Worm (Caenorhabditis elegans) whole organism, L1 larva: ENCODE measurements around the gene C39D10.7.
A peak's percentile ranks its signal among the peaks of the same experiment; 100 is the strongest.

Experiments
- Y116A8C.19 ChIP-seq: sonication (generic microtip); optimal IDR thresholded peaks from 2 replicates; lab custom pipeline; 2016; ENCODE audit warnings: missing compliant biosample characterization, missing genetic modification characterization, borderline replicate concordance
- aha-1 ChIP-seq: fragments of 150-350 bp; optimal IDR thresholded peaks from 2 replicates; lab custom pipeline; 2014; ENCODE audit warnings: missing biosample characterization, missing genetic modification characterization
- aly-2 ChIP-seq: fragments of 150-350 bp; optimal IDR thresholded peaks from 2 replicates; lab custom pipeline; 2014; ENCODE audit warnings: missing biosample characterization, missing genetic modification characterization
- blmp-1 ChIP-seq: fragments of 150-350 bp; optimal IDR thresholded peaks from 2 replicates; lab custom pipeline; 2014; ENCODE audit warnings: missing biosample characterization, missing genetic modification characterization
- ceh-82 ChIP-seq, 3 experiments: fragments of 150-350 bp in 1 of 3; sonication (generic microtip) in 2 of 3; optimal IDR thresholded peaks; 2 replicates each; lab custom pipeline; 2014 to 2017; ENCODE audit warnings: missing biosample characterization in 3 of 3, missing genetic modification characterization in 3 of 3
- ceh-90 ChIP-seq: sonication (generic microtip); optimal IDR thresholded peaks from 2 replicates; lab custom pipeline; 2016; ENCODE audit warnings: missing genetic modification characterization, missing compliant biosample characterization
- efl-1 ChIP-seq, 4 experiments: fragments of 150-350 bp; optimal IDR thresholded peaks in 3 of 4; peaks in 1 of 4; 1 replicate in 1 of 4; 2 replicates in 3 of 4; lab custom pipeline; 2014; ENCODE audit warnings: missing biosample characterization in 2 of 4, missing genetic modification characterization in 2 of 4, missing genetic modification reagents in 2 of 4
- elt-3 ChIP-seq, 6 experiments: fragments of 150-350 bp in 1 of 6; sonication (generic microtip); optimal IDR thresholded peaks; 2 replicates each; lab custom pipeline; 2017 to 2018; ENCODE audit warnings: missing biosample characterization in 6 of 6, missing genetic modification characterization in 6 of 6, inconsistent platforms in 1 of 6
- fkh-4 ChIP-seq: sonication (generic microtip); optimal IDR thresholded peaks from 2 replicates; lab custom pipeline; 2016; ENCODE audit warnings: missing compliant biosample characterization, missing genetic modification characterization, borderline replicate concordance
- fkh-8 ChIP-seq: sonication (generic microtip); optimal IDR thresholded peaks from 2 replicates; lab custom pipeline; 2016; ENCODE audit warnings: mild to moderate bottlenecking, missing genetic modification characterization, missing compliant biosample characterization
- fos-1 ChIP-seq: fragments of 150-350 bp; optimal IDR thresholded peaks from 2 replicates; lab custom pipeline; 2014; ENCODE audit warnings: missing biosample characterization, missing genetic modification characterization
- lin-14 ChIP-seq: fragments of 200-800 bp; sonication (Bioruptor generic); optimal IDR thresholded peaks from 2 replicates; lab custom pipeline; 2018; ENCODE audit warnings: mild to moderate bottlenecking, missing genetic modification characterization, moderate library complexity, missing compliant biosample characterization
- lin-39 ChIP-seq: fragments of 150-350 bp; optimal IDR thresholded peaks from 2 replicates; lab custom pipeline; 2014; ENCODE audit warnings: missing biosample characterization, missing genetic modification reagents, missing genetic modification characterization
- mab-9 ChIP-seq: fragments of 200-800 bp; sonication (Bioruptor generic); IDR thresholded peaks from 2 replicates; pipeline ENCODE4 v1.3.6; 2022; ENCODE audit warnings: missing genetic modification reagents, missing genetic modification characterization, missing compliant biosample characterization
- mdl-1 ChIP-seq, 2 experiments: fragments of 150-350 bp; optimal IDR thresholded peaks; 2 replicates each; lab custom pipeline; 2014 to 2017; ENCODE audit warnings: missing biosample characterization in 2 of 2, missing genetic modification characterization in 2 of 2, inconsistent platforms in 1 of 2
- mef-2 ChIP-seq: fragments of 150-350 bp; optimal IDR thresholded peaks from 2 replicates; lab custom pipeline; 2014; ENCODE audit warnings: missing biosample characterization, missing genetic modification characterization
- nhr-11 ChIP-seq: fragments of 150-350 bp; optimal IDR thresholded peaks from 2 replicates; lab custom pipeline; 2014; ENCODE audit warnings: missing biosample characterization, missing genetic modification characterization
- nhr-12 ChIP-seq: sonication (generic microtip); optimal IDR thresholded peaks from 2 replicates; lab custom pipeline; 2017; ENCODE audit warnings: missing biosample characterization, missing genetic modification characterization
- nhr-19 ChIP-seq: fragments of 200-800 bp; sonication (Bioruptor generic); conservative IDR thresholded peaks from 2 replicates; pipeline ENCODE4 v1.3.6; 2022; ENCODE audit warnings: missing genetic modification characterization, missing compliant biosample characterization
- nhr-20 ChIP-seq: sonication (generic microtip); optimal IDR thresholded peaks from 2 replicates; lab custom pipeline; 2016; ENCODE audit warnings: mild to moderate bottlenecking, missing genetic modification characterization, missing compliant biosample characterization
- nhr-237 ChIP-seq: fragments of 150-350 bp; optimal IDR thresholded peaks from 2 replicates; lab custom pipeline; 2014; ENCODE audit warnings: missing biosample characterization, missing genetic modification characterization
- nhr-28 ChIP-seq: fragments of 150-350 bp; optimal IDR thresholded peaks from 2 replicates; lab custom pipeline; 2014; ENCODE audit warnings: missing biosample characterization, missing genetic modification characterization
- nhr-47 ChIP-seq: sonication (generic microtip); optimal IDR thresholded peaks from 2 replicates; lab custom pipeline; 2016; ENCODE audit warnings: mild to moderate bottlenecking, missing genetic modification characterization, moderate library complexity, missing compliant biosample characterization
- nhr-71 ChIP-seq: sonication (generic microtip); optimal IDR thresholded peaks from 2 replicates; lab custom pipeline; 2016; ENCODE audit warnings: mild to moderate bottlenecking, missing genetic modification characterization, moderate library complexity, missing compliant biosample characterization
- nhr-76 ChIP-seq: sonication (generic microtip); optimal IDR thresholded peaks from 2 replicates; lab custom pipeline; 2017; ENCODE audit warnings: missing biosample characterization, missing genetic modification characterization
- nhr-85 ChIP-seq: sonication (generic microtip); peaks from one replicate; lab custom pipeline; 2016; ENCODE audit warnings: missing genetic modification characterization, inconsistent platforms, missing compliant biosample characterization
- rnt-1 ChIP-seq: sonication (generic microtip); optimal IDR thresholded peaks from 2 replicates; lab custom pipeline; 2016; ENCODE audit warnings: mild to moderate bottlenecking, missing genetic modification characterization, moderate library complexity, missing compliant biosample characterization
- skn-1 ChIP-seq: fragments of 150-350 bp; optimal IDR thresholded peaks from 2 replicates; lab custom pipeline; 2014; ENCODE audit warnings: missing biosample characterization, missing genetic modification characterization
- sox-4 ChIP-seq: sonication (generic microtip); optimal IDR thresholded peaks from 2 replicates; lab custom pipeline; 2016; ENCODE audit warnings: missing genetic modification characterization, missing compliant biosample characterization
- swsn-7 ChIP-seq: sonication (generic microtip); optimal IDR thresholded peaks from 2 replicates; lab custom pipeline; 2016; ENCODE audit warnings: missing genetic modification characterization, missing compliant biosample characterization
- tbx-2 ChIP-seq: sonication (generic microtip); optimal IDR thresholded peaks from 2 replicates; lab custom pipeline; 2016; ENCODE audit warnings: missing genetic modification characterization, missing compliant biosample characterization
- unc-130 ChIP-seq: fragments of 150-350 bp; optimal IDR thresholded peaks from 2 replicates; lab custom pipeline; 2017; ENCODE audit warnings: missing biosample characterization, missing genetic modification characterization, inconsistent platforms
- unc-86 ChIP-seq: sonication (generic microtip); optimal IDR thresholded peaks from 2 replicates; lab custom pipeline; 2016; ENCODE audit warnings: missing genetic modification characterization, missing compliant biosample characterization

C39D10.7 gene

DNA sequence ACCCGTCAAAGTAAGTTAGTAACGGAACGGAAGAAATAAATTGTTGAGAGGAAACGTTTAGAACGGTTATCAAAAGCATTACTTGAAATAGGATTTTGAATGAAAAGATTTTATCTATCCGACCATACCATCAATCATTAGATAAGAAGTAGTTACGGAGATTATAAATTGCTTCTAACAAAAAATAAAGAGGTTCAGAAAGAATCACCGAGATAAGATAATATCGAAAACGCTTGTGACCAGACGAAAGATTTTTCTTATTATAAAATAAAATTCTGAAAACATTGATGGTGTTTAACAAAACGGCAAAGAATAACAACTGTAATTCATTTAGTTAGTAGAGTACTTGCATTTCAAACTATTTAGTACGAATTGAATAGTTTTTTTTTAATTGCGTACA lies 32.9 kb downstream of the C39D10.7 start, which contains the start of gene C39D10.8:
TSS of gene C39D10.8 (minus strand) at position 101 of the 400 bp plus-strand sequence.
- TF ChIP-seq nhr-47 (no peak), lin-14 (GFP tag; lab: Kevin White, UChicago) (peak; percentile 21), elt-3 (tag; optimal IDR thresholded peaks at IDR 0.05; lab: Kevin White, UChicago) (peak in 1 of 6 experiments; percentile 2), blmp-1 (tag; lab: Kevin White, UChicago) (peak; percentile 17), aha-1 (tag; lab: Kevin White, UChicago) (no peak), unc-130 (tag; lab: Kevin White, UChicago) (no peak), rnt-1 (tag; lab: Kevin White, UChicago) (no peak), mdl-1 (tag; optimal IDR thresholded peaks at IDR 0.05; lab: Kevin White, UChicago) (no peak), fkh-8 (tag; lab: Kevin White, UChicago) (no peak), unc-86 (tag; lab: Kevin White, UChicago) (no peak), mef-2 (tag; lab: Kevin White, UChicago) (no peak), nhr-20 (no peak), lin-39 (tag; lab: Kevin White, UChicago) (no peak), aly-2 (tag; lab: Kevin White, UChicago) (no peak), tbx-2 (tag; lab: Kevin White, UChicago) (no peak), nhr-19 (GFP tag; lab: Robert Waterston, UW) (no peak), mab-9 (GFP tag; lab: Robert Waterston, UW) (no peak), fos-1 (tag; lab: Kevin White, UChicago) (no peak), nhr-76 (no peak), skn-1 (tag; lab: Kevin White, UChicago) (no peak), Y116A8C.19 (tag; lab: Kevin White, UChicago) (no peak), sox-4 (tag; lab: Kevin White, UChicago) (no peak), ceh-90 (tag; lab: Kevin White, UChicago) (no peak)
- TF ChIP-seq, all 84 proteins: peak for 3

DNA sequence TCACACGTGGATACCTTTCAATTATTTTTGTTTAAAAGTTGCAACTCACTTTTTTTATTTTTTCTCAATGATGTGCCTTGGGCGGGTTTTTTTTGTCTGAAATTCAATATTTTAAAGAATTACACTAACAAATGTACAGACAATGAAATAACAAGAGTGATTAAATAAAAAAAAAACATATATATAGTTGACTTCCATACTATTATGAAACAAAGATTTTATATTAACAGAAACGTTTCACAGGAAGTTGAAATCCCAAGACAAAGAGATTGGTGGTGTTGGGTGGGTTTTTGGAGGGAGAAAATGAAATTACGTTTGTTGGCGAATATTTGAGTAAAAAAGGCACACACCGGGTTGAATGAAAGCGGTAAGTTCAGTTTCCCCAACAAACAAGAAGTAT lies 37.9 kb downstream of the C39D10.7 start, which contains the start of gene cca-1:
TSS of gene cca-1 (minus strand) at position 101 of the 400 bp plus-strand sequence.
- TF ChIP-seq nhr-28 (tag; lab: Kevin White, UChicago) (no peak), nhr-76 (no peak), aly-2 (tag; lab: Kevin White, UChicago) (no peak), nhr-237 (no peak)

DNA sequence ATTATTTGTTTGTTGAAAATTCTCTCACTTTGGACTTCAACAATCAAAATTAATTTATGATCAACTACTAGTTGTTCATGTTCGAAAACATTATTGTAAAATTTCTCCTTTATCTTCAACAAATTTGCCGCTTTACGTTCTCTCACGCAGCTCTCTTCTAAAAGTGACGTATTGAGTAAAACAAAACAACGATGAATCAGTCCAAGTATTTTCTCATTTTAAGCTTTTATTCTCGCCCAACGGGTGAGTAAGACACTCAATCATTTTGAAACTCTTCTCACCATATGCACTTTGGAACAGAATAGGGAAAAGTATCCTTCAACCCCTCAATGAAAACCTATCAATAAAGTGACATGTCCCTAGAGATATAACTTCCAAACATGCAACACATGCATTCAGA lies 40.4 kb downstream of the C39D10.7 start:
- TF ChIP-seq ceh-82 (tag; optimal IDR thresholded peaks at IDR 0.05; lab: Kevin White, UChicago) (no peak), nhr-12 (no peak), skn-1 (tag; lab: Kevin White, UChicago) (no peak)

DNA sequence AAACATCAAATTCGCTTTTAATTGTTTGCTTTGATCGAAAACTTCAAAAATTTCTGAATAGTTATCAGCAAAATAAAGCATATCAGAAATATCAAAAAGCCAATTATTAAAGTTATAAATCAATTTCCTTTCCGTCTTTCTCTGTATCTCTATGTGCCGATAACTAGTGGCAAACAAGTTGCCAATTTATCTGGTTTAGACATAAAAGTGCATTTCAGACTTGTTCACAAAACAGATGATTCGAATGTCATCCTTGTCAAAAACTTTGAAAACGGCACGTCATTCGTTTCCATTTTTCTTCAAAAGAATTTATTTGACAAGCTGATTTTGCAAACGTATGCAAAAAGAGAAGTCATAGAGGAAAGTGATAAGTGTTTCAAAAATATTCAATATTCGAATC lies 46.4 kb downstream of the C39D10.7 start:
- TF ChIP-seq aha-1 (tag; lab: Kevin White, UChicago): no peak
- no peak for TF ChIP-seq fkh-4
- TF ChIP-seq swsn-7 (tag; lab: Kevin White, UChicago): no peak
- TF ChIP-seq nhr-11: no peak
- TF ChIP-seq nhr-85 (tag; lab: Kevin White, UChicago): no peak

ce11 chrX:7866493-7866892 lies 47.2 kb downstream of the C39D10.7 start:
- TF ChIP-seq lin-39 (tag; lab: Kevin White, UChicago) (no peak), lin-14 (GFP tag; lab: Kevin White, UChicago) (peak; percentile 70), aha-1 (tag; lab: Kevin White, UChicago) (no peak), efl-1 (optimal IDR thresholded peaks at IDR 0.05; lab: Kevin White, UChicago) (no peak), efl-1 (GFP tag; optimal IDR thresholded peaks at IDR 0.05 in 1 of 2; lab: Kevin White, UChicago) (peak in 1 of 2 experiments; percentile 39), nhr-71 (tag; lab: Kevin White, UChicago) (peak; percentile 50), rnt-1 (tag; lab: Kevin White, UChicago) (peak; percentile 49), nhr-19 (GFP tag; lab: Robert Waterston, UW) (0 out of 2 replicates have a peak, but pooled peaks have one; percentile 23)
